Fruit fly (Drosophila melanogaster): ENCODE data around the gene Prosbeta3.

Gene Prosbeta3

DNA sequence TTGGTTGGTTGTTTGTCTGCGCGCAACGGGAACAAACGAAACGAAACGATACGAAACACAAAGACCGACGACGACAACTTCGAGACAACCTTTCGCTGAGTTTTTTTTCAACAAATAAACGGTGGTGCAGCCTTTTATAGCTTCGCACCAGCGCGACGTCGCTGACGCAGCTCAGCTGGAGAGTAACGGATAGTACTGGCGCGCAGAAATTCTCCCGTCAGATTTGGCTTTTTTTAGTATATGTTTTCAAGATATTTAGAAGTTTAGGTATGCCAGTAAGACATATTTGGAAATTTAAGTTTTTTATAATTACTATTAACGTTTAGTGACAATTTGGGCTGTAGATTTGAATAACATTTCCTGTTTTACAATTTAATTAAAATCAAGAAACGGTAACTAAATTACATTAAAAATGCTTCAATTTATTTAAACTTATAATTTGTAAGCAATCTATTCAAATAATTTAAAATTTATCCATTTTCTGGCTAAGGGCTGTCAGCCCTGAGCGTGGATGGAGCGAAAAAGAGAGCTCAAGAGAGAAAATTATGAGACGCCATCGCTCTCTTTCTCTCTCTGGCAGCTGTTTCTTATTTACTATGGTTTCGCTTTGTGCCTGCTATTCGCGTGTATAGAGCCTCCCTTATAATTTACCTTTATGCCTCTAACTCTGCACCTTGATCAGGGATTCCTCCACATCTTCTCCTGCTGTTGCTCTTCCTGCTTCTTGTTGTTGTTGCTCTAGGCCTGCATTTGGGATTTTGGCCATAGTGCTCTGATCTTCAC lies 27.8 kb upstream of the Prosbeta3 start:
- TF ChIP-seq tj (GFP tag; optimal IDR thresholded peaks at IDR 0.05): peak; percentile 84
- peak; percentile 62 for TF ChIP-seq pad (GFP tag; optimal IDR thresholded peaks at IDR 0.05)
- TF ChIP-seq cic (GFP tag; optimal IDR thresholded peaks at IDR 0.05): peak; percentile 24
- TF ChIP-seq cnc (optimal IDR thresholded peaks at IDR 0.05): no peak
- peak; percentile 86 for TF ChIP-seq CG11617 (GFP tag; optimal IDR thresholded peaks at IDR 0.05)
- TF ChIP-seq CG7045 (GFP tag; optimal IDR thresholded peaks at IDR 0.05): peak; percentile 59
- TF ChIP-seq CG5204 (GFP tag; optimal IDR thresholded peaks at IDR 0.05): no peak
- peak; percentile 25 for TF ChIP-seq toe (GFP tag; optimal IDR thresholded peaks at IDR 0.05)
- TF ChIP-seq kay (GFP tag; ENCODE audit: borderline replicate concordance): peak; percentile 51
- peak; percentile 87 for TF ChIP-seq bab1 (GFP tag; optimal IDR thresholded peaks at IDR 0.05)
- TF ChIP-seq ovo (GFP tag; optimal IDR thresholded peaks at IDR 0.05): peak; percentile 64
- TF ChIP-seq Clk (GFP tag; optimal IDR thresholded peaks at IDR 0.05): no peak
- peak; percentile 46 for TF ChIP-seq CG12768 (GFP tag; optimal IDR thresholded peaks at IDR 0.05)
- TF ChIP-seq Mnt (GFP tag; optimal IDR thresholded peaks at IDR 0.05): peak; percentile 26
- peak; percentile 12 for TF ChIP-seq CG1620 (GFP tag; optimal IDR thresholded peaks at IDR 0.05)
- TF ChIP-seq CG14711 (tag; optimal IDR thresholded peaks at IDR 0.05): peak; percentile 73
- peak; percentile 48 for TF ChIP-seq Hr96 (GFP tag; optimal IDR thresholded peaks at IDR 0.05)
- peak; percentile 75 for TF ChIP-seq CG7101 (tag; optimal IDR thresholded peaks at IDR 0.05)
- TF ChIP-seq Crg-1 (GFP tag; optimal IDR thresholded peaks at IDR 0.05): peak; percentile 45
- peak; percentile 72 for TF ChIP-seq CG33017 (tag; optimal IDR thresholded peaks at IDR 0.05)

DNA sequence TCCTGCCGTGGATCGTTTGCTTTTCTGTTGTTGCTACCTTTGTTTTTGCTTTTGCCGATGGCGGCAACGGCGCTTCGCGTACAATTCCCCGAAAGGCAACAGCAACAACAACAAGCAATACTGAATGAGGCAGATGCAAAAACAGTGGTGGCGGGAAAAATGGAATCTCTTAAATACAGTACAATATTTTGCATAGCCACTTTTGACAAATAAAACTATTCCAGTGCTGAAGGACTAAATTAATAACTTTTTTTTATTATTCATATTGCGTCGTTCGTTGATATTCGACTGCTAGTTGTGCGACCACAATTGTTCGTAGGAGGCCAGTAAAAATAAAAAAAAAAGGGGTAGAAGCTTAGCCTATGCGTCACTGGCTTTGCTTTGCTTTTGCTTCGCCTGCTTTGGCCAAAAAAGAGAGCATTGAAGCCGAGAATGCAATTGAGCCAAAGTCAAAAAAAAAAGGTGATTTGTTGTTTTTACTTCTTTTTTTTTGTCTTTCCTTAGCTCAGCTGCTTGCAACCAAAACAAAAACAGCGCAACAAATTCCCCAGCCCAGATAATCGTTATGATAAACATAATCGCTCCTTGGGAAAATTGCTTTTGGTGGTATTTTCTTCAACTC lies 25.9 kb upstream of the Prosbeta3 start:
- TF ChIP-seq Crg-1 (GFP tag; optimal IDR thresholded peaks at IDR 0.05): no peak
- peak; percentile 73 for TF ChIP-seq bab1 (GFP tag; optimal IDR thresholded peaks at IDR 0.05)
- no peak for TF ChIP-seq toe (GFP tag; optimal IDR thresholded peaks at IDR 0.05)
- TF ChIP-seq cic (GFP tag; optimal IDR thresholded peaks at IDR 0.05): no peak
- peak; percentile 40 for TF ChIP-seq Hr96 (GFP tag; optimal IDR thresholded peaks at IDR 0.05)
- TF ChIP-seq pad (GFP tag; optimal IDR thresholded peaks at IDR 0.05): peak; percentile 40
- TF ChIP-seq CG14711 (tag; optimal IDR thresholded peaks at IDR 0.05): peak; percentile 75
- no peak for TF ChIP-seq cnc (optimal IDR thresholded peaks at IDR 0.05)
- no peak for TF ChIP-seq CG12768 (GFP tag; optimal IDR thresholded peaks at IDR 0.05)
- TF ChIP-seq kay (GFP tag; ENCODE audit: borderline replicate concordance): peak; percentile 96
- TF ChIP-seq CG7101 (tag; optimal IDR thresholded peaks at IDR 0.05): peak; percentile 73
- TF ChIP-seq ovo (GFP tag; optimal IDR thresholded peaks at IDR 0.05): no peak
- peak; percentile 81 for TF ChIP-seq CG33017 (tag; optimal IDR thresholded peaks at IDR 0.05)
- no peak for TF ChIP-seq CG5204 (GFP tag; optimal IDR thresholded peaks at IDR 0.05)
- TF ChIP-seq tj (GFP tag; optimal IDR thresholded peaks at IDR 0.05): peak; percentile 19
- TF ChIP-seq Mnt (GFP tag; optimal IDR thresholded peaks at IDR 0.05): no peak
- TF ChIP-seq CG1620 (GFP tag; optimal IDR thresholded peaks at IDR 0.05): no peak
- TF ChIP-seq CG11617 (GFP tag; optimal IDR thresholded peaks at IDR 0.05): peak; percentile 37
- TF ChIP-seq Clk (GFP tag; optimal IDR thresholded peaks at IDR 0.05): peak; percentile 33
- peak; percentile 51 for TF ChIP-seq CG7045 (GFP tag; optimal IDR thresholded peaks at IDR 0.05)

- peak; percentile 98 for TF ChIP-seq kay (GFP tag; ENCODE audit: borderline replicate concordance)
- TF ChIP-seq tj (GFP tag; optimal IDR thresholded peaks at IDR 0.05): no peak
Observed at dm6 chr3R:9030750-9031128, 24.7 kb upstream of the Prosbeta3 start.

DNA sequence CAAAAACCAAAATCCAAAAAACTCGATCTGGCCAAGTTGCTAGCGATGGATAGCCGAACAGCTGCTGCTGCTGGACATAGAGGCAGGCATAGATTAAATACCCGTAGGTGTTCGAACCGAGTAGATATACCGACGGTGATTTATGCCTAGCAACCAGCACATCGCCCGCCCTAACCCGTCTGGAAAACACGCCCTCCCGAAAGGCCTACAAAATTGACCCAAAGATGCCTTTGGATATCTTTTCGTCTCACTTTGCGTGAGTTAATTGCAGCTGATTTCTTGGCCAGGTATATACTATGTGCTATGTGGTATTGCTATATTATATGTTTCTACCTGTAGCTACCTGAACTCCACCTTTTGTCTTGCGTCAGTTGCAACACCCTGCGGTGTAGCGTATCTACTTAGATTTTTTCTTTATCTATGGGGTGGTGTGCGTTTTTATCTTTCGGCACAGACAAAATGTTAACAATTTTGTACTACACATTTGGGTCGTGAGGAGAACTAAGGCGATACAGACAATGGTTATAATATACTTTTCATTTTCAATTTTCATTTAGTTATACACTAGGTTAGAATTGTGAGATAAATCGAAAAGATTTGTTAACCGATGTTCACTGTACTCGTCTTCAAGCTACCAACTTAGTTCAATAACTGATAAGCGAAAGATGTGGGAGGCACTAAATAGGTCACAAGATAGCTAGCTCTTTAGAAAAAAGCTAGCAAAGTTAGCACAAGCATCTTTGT lies 24.2 kb upstream of the Prosbeta3 start:
- TF ChIP-seq CG7045 (GFP tag; optimal IDR thresholded peaks at IDR 0.05) (no peak), CG14711 (tag; optimal IDR thresholded peaks at IDR 0.05) (no peak), Mnt (GFP tag; optimal IDR thresholded peaks at IDR 0.05) (no peak), CG11617 (GFP tag; optimal IDR thresholded peaks at IDR 0.05) (no peak), CG12768 (GFP tag; optimal IDR thresholded peaks at IDR 0.05) (no peak), bab1 (GFP tag; optimal IDR thresholded peaks at IDR 0.05) (no peak), CG5204 (GFP tag; optimal IDR thresholded peaks at IDR 0.05) (no peak), Crg-1 (GFP tag; optimal IDR thresholded peaks at IDR 0.05) (no peak), Hr96 (GFP tag; optimal IDR thresholded peaks at IDR 0.05) (no peak), tj (GFP tag; optimal IDR thresholded peaks at IDR 0.05) (no peak)

DNA sequence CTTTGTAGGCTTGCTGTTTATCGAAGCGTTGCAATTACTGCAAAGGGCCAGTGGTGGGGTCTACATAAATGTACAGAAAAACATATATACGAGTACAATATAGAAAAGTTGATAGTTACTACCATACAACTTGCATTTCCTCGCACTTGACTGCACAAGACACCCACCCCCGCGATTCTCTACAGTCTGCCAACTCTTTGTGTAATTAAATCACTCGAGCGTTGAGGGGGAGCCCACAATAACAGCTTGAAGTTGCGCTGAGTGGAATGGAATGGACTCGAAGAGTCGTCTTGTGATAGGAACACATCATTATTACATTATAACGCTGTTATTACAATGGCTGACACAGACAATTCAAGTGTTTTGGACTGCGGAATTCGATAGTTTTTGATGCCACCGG lies 23.4 kb upstream of the Prosbeta3 start:
- no peak for TF ChIP-seq kay (GFP tag; ENCODE audit: borderline replicate concordance)
- TF ChIP-seq Hr96 (GFP tag; optimal IDR thresholded peaks at IDR 0.05): no peak
- TF ChIP-seq pad (GFP tag; optimal IDR thresholded peaks at IDR 0.05): no peak
- TF ChIP-seq Mnt (GFP tag; optimal IDR thresholded peaks at IDR 0.05): no peak
- TF ChIP-seq CG7101 (tag; optimal IDR thresholded peaks at IDR 0.05): no peak
- TF ChIP-seq bab1 (GFP tag; optimal IDR thresholded peaks at IDR 0.05): no peak
- no peak for TF ChIP-seq cnc (optimal IDR thresholded peaks at IDR 0.05)
- no peak for TF ChIP-seq toe (GFP tag; optimal IDR thresholded peaks at IDR 0.05)
- TF ChIP-seq CG5204 (GFP tag; optimal IDR thresholded peaks at IDR 0.05): no peak
- TF ChIP-seq CG33017 (tag; optimal IDR thresholded peaks at IDR 0.05): no peak
- no peak for TF ChIP-seq CG14711 (tag; optimal IDR thresholded peaks at IDR 0.05)
- no peak for TF ChIP-seq tj (GFP tag; optimal IDR thresholded peaks at IDR 0.05)
- TF ChIP-seq cic (GFP tag; optimal IDR thresholded peaks at IDR 0.05): no peak
- no peak for TF ChIP-seq CG7045 (GFP tag; optimal IDR thresholded peaks at IDR 0.05)
- no peak for TF ChIP-seq ovo (GFP tag; optimal IDR thresholded peaks at IDR 0.05)
- TF ChIP-seq Crg-1 (GFP tag; optimal IDR thresholded peaks at IDR 0.05): no peak
- no peak for TF ChIP-seq CG1620 (GFP tag; optimal IDR thresholded peaks at IDR 0.05)
- no peak for TF ChIP-seq CG12768 (GFP tag; optimal IDR thresholded peaks at IDR 0.05)
- TF ChIP-seq Clk (GFP tag; optimal IDR thresholded peaks at IDR 0.05): no peak
- no peak for TF ChIP-seq CG11617 (GFP tag; optimal IDR thresholded peaks at IDR 0.05)

Data from whole organism, adult.